Comparison of ENCODE assay signal across 2 fruit fly cellular contexts in the genomic region with DNA sequence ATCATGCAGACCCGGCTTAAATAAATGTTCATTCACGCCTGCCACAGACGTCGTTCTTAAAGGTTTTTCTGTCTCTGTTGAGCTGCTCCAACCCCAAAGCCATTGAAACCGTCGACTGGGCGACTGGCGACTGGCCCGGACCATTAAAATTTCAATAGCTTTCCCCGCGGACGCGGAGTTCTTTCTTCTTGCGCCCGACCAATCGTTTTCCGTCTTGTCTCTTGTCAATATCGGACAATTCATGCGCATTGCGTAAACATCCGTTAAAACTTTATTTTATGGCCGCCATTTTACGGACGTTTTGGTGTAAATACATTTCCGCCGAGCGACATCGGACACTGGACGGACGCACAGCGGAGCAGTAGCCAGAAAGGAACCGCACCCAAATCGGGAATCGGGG.
TF ChIP-seq lines count a peak whose summit lies in the region.

No protein-coding gene starts in this region.

- no peak for TF ChIP-seq CTCF in whole organism, embryonic (GFP tag; optimal IDR thresholded peaks at IDR 0.05; lab: Kevin White, UChicago)

TF ChIP-seq in whole organism, embryonic, 481 proteins besides CTCF, POLR2A, EP300 and RAD21:
- no peak for TF ChIP-seq CG12071 (GFP tag; optimal IDR thresholded peaks at IDR 0.05; lab: Kevin White, UChicago)
- TF ChIP-seq Nf-YB (GFP tag; optimal IDR thresholded peaks at IDR 0.05; lab: Kevin White, UChicago): peak; percentile 83
- peak; percentile 65 for TF ChIP-seq Nf-YC (tag; optimal IDR thresholded peaks at IDR 0.05; lab: Kevin White, UChicago)
- no peak for TF ChIP-seq TFAM (GFP tag; optimal IDR thresholded peaks at IDR 0.05; lab: Kevin White, UChicago)

TF ChIP-seq in whole organism, prepupa, 60 proteins besides CTCF, POLR2A, EP300 and RAD21:
- TF ChIP-seq Ets21C (GFP tag; optimal IDR thresholded peaks at IDR 0.05; lab: Kevin White, UChicago): no peak
- peak; percentile 17 for TF ChIP-seq Eip78C (GFP tag; lab: Kevin White, UChicago)
